Worm (Caenorhabditis elegans) whole organism, midembryonic: ENCODE measurements around the gene Y39A3CL.7.
A peak's percentile ranks its signal among the peaks of the same experiment; 100 is the strongest.

Experiments
- T22C8.4 ChIP-seq: fragments of 200-800 bp; sonication (Bioruptor generic); IDR thresholded peaks from 2 replicates; pipeline ENCODE4 v1.3.6; 2022; ENCODE audit warnings: missing genetic modification characterization, missing compliant biosample characterization
- cog-1 ChIP-seq: sonication (generic microtip); optimal IDR thresholded peaks from 2 replicates; lab custom pipeline; 2016; ENCODE audit warnings: missing genetic modification characterization, missing compliant biosample characterization
- flt-1 ChIP-seq: fragments of 200-800 bp; sonication (Bioruptor generic); IDR thresholded peaks from 2 replicates; pipeline ENCODE4 v1.3.6; 2022; ENCODE audit warnings: missing genetic modification characterization, missing compliant biosample characterization
- klf-2 ChIP-seq: fragments of 200-800 bp; sonication (Bioruptor generic); conservative IDR thresholded peaks from 2 replicates; pipeline ENCODE4 v1.3.6; 2022; ENCODE audit warnings: missing genetic modification reagents, missing genetic modification characterization, missing compliant biosample characterization
- med-1 ChIP-seq: sonication (generic microtip); optimal IDR thresholded peaks from 2 replicates; lab custom pipeline; 2017; ENCODE audit warnings: missing genetic modification characterization, mild to moderate bottlenecking, missing compliant biosample characterization, antibody characterized with exemption, missing genetic modification reagents; ENCODE audit not compliant: insufficient read depth
- ref-1 ChIP-seq: fragments of 200-800 bp; sonication (Bioruptor generic); conservative IDR thresholded peaks from 2 replicates; pipeline ENCODE4 v1.3.6; 2022; ENCODE audit warnings: missing genetic modification reagents, missing genetic modification characterization, missing compliant biosample characterization
- tab-1 ChIP-seq: fragments of 200-800 bp; sonication (Bioruptor generic); IDR thresholded peaks from 2 replicates; pipeline ENCODE4 v1.3.6; 2022; ENCODE audit warnings: missing genetic modification characterization, missing compliant biosample characterization
- ztf-23 ChIP-seq: fragments of 200-800 bp; sonication (Bioruptor generic); IDR thresholded peaks from 2 replicates; pipeline ENCODE4 v1.3.6; 2022; ENCODE audit warnings: missing genetic modification reagents, missing genetic modification characterization, missing compliant biosample characterization
- ztf-29 ChIP-seq: fragments of 200-800 bp; sonication (Bioruptor generic); IDR thresholded peaks from 2 replicates; pipeline ENCODE4 v1.3.6; 2022; ENCODE audit warnings: missing genetic modification reagents, missing genetic modification characterization, missing compliant biosample characterization

The Y39A3CL.7 gene

ce11 chrIII:1804477-1804876, 20.2 kb upstream of the Y39A3CL.7 start:
- no peak for TF ChIP-seq tab-1 (GFP tag; lab: Robert Waterston, UW)
- TF ChIP-seq klf-2: no peak
- no peak for TF ChIP-seq flt-1
- TF ChIP-seq ztf-23 (GFP tag; lab: Robert Waterston, UW): no peak
- TF ChIP-seq T22C8.4 (GFP tag; lab: Robert Waterston, UW): no peak
- no peak for TF ChIP-seq med-1 (GFP tag; lab: Kevin White, UChicago)
- TF ChIP-seq ref-1 (GFP tag; lab: Robert Waterston, UW): no peak
- TF ChIP-seq ztf-29 (GFP tag; lab: Robert Waterston, UW): no peak
- no peak for TF ChIP-seq cog-1 (tag; lab: Kevin White, UChicago)

- TF ChIP-seq med-1 (GFP tag; lab: Kevin White, UChicago) (no peak), cog-1 (tag; lab: Kevin White, UChicago) (no peak), klf-2 (no peak), ref-1 (GFP tag; lab: Robert Waterston, UW) (no peak), flt-1 (no peak), ztf-29 (GFP tag; lab: Robert Waterston, UW) (no peak), T22C8.4 (GFP tag; lab: Robert Waterston, UW) (peak; percentile 87)
Measured at ce11 chrIII:1805415-1806008, 19.2 kb upstream of the Y39A3CL.7 start.

ce11 chrIII:1806183-1806798, 18.4 kb upstream of the Y39A3CL.7 start:
- TF ChIP-seq flt-1 (no peak), T22C8.4 (GFP tag; lab: Robert Waterston, UW) (peak; percentile 84)

- TF ChIP-seq T22C8.4 (GFP tag; lab: Robert Waterston, UW): peak; percentile 98
Measured at ce11 chrIII:1807297-1807935, 17.3 kb upstream of the Y39A3CL.7 start.

ce11 chrIII:1814285-1814684, 10.4 kb upstream of the Y39A3CL.7 start:
- TF ChIP-seq ztf-23 (GFP tag; lab: Robert Waterston, UW) (no peak), T22C8.4 (GFP tag; lab: Robert Waterston, UW) (no peak), klf-2 (no peak), flt-1 (no peak), cog-1 (tag; lab: Kevin White, UChicago) (no peak), ztf-29 (GFP tag; lab: Robert Waterston, UW) (no peak), tab-1 (GFP tag; lab: Robert Waterston, UW) (no peak), med-1 (GFP tag; lab: Kevin White, UChicago) (no peak), ref-1 (GFP tag; lab: Robert Waterston, UW) (no peak)

ce11 chrIII:1818001-1818655, 6.6 kb upstream of the Y39A3CL.7 start, which contains the start of gene clp-4:
Gene clp-4, minus strand, starts transcription at chrIII:1818323.
- TF ChIP-seq ztf-23 (GFP tag; lab: Robert Waterston, UW) (no peak), flt-1 (no peak), cog-1 (tag; lab: Kevin White, UChicago) (no peak), T22C8.4 (GFP tag; lab: Robert Waterston, UW) (no peak), klf-2 (no peak), med-1 (GFP tag; lab: Kevin White, UChicago) (no peak)

- TF ChIP-seq med-1 (GFP tag; lab: Kevin White, UChicago) (no peak), cog-1 (tag; lab: Kevin White, UChicago) (no peak), ztf-23 (GFP tag; lab: Robert Waterston, UW) (no peak), ztf-29 (GFP tag; lab: Robert Waterston, UW) (no peak), tab-1 (GFP tag; lab: Robert Waterston, UW) (no peak), ref-1 (GFP tag; lab: Robert Waterston, UW) (no peak), T22C8.4 (GFP tag; lab: Robert Waterston, UW) (no peak), flt-1 (no peak)
Measured at ce11 chrIII:1819049-1819597, 5.6 kb upstream of the Y39A3CL.7 start.

- TF ChIP-seq ztf-29 (GFP tag; lab: Robert Waterston, UW) (no peak), cog-1 (tag; lab: Kevin White, UChicago) (no peak), klf-2 (no peak), med-1 (GFP tag; lab: Kevin White, UChicago) (no peak), ref-1 (GFP tag; lab: Robert Waterston, UW) (no peak), ztf-23 (GFP tag; lab: Robert Waterston, UW) (no peak), T22C8.4 (GFP tag; lab: Robert Waterston, UW) (no peak), flt-1 (no peak), tab-1 (GFP tag; lab: Robert Waterston, UW) (no peak)
Measured at ce11 chrIII:1831104-1831503, 6.4 kb downstream of the Y39A3CL.7 start.

- TF ChIP-seq flt-1: no peak
- TF ChIP-seq cog-1 (tag; lab: Kevin White, UChicago): no peak
- TF ChIP-seq ztf-23 (GFP tag; lab: Robert Waterston, UW): no peak
- no peak for TF ChIP-seq tab-1 (GFP tag; lab: Robert Waterston, UW)
- no peak for TF ChIP-seq klf-2
- TF ChIP-seq ztf-29 (GFP tag; lab: Robert Waterston, UW): no peak
- no peak for TF ChIP-seq ref-1 (GFP tag; lab: Robert Waterston, UW)
- TF ChIP-seq T22C8.4 (GFP tag; lab: Robert Waterston, UW): no peak
- TF ChIP-seq med-1 (GFP tag; lab: Kevin White, UChicago): no peak
Measured at ce11 chrIII:1832453-1832852, 7.7 kb downstream of the Y39A3CL.7 start.
